Fruit fly (Drosophila melanogaster): Measurements from ENCODE around the gene CG5167.

CG5167 gene

DNA sequence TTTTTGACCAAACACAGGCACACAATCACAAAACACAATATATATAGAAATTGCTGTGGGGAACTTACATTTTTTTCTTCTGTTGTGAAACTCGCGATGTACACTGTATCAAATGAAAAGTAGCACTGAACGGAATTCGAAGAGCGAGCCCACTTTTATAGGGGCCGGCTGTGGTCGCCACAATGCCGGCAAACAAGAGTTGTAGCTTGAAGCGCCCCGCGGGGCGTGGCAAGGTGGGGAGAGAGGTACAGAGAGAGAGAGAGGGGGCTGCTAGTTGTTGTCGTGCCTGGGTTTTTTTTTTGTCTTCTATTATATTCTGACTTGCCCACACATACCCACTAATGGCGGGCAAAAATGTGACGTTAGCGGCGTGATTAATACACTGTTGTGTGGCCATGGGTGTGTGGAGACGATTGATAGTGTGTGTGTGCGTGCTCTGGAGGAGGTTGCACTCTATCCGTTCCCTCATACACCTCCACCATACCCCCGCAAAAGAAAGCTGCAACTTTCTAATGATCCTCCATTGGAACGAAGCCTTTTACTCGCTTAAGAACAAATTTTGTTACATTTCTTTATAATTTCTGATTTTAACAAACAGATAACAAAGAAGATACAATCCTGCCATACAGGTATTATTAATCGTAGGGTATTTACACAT is 37.1 kb upstream of the CG5167 start, which contains the start of gene GstD1 (continued):
- no peak for TF ChIP-seq CG7357 (GFP tag; IDR thresholded peaks at IDR 0.05)
- TF ChIP-seq ab (GFP tag; optimal IDR thresholded peaks at IDR 0.05), result peak; percentile 58
- TF ChIP-seq Dip3 (GFP tag; optimal IDR thresholded peaks at IDR 0.05), result peak; percentile 58
- TF ChIP-seq slou (GFP tag; optimal IDR thresholded peaks at IDR 0.05), result no peak
- no peak for TF ChIP-seq dpn (GFP tag; optimal IDR thresholded peaks at IDR 0.05)
- TF ChIP-seq CG7556 (GFP tag; optimal IDR thresholded peaks at IDR 0.05), result peak; percentile 53
- TF ChIP-seq B-H1 (GFP tag; IDR thresholded peaks at IDR 0.05), result no peak
- TF ChIP-seq Spps (tag; optimal IDR thresholded peaks at IDR 0.05), result no peak
- no peak for TF ChIP-seq dmrt11E (tag; optimal IDR thresholded peaks at IDR 0.05)
- TF ChIP-seq CG5180 (GFP tag; optimal IDR thresholded peaks at IDR 0.05), result no peak
- TF ChIP-seq CG9797 (GFP tag; optimal IDR thresholded peaks at IDR 0.05), result no peak
- no peak for TF ChIP-seq CG4730 (GFP tag; IDR thresholded peaks at IDR 0.05)
- no peak for TF ChIP-seq Doc2 (GFP tag; IDR thresholded peaks at IDR 0.05)
- peak; percentile 46 for TF ChIP-seq CG8924 (tag; optimal IDR thresholded peaks at IDR 0.05)
- no peak for TF ChIP-seq CG11560 (tag; IDR thresholded peaks at IDR 0.05)
- no peak for TF ChIP-seq CG1792 (GFP tag; optimal IDR thresholded peaks at IDR 0.05)
- no peak for TF ChIP-seq fd102C (GFP tag; optimal IDR thresholded peaks at IDR 0.05)
- no peak for TF ChIP-seq eve (GFP tag; optimal IDR thresholded peaks at IDR 0.05)
- TF ChIP-seq insv (GFP tag; optimal IDR thresholded peaks at IDR 0.05), result no peak
- TF ChIP-seq CG6854 (GFP tag; optimal IDR thresholded peaks at IDR 0.05), result no peak
- peak; percentile 25 for TF ChIP-seq org-1 (GFP tag; optimal IDR thresholded peaks at IDR 0.05)
- TF ChIP-seq Pdp1 (GFP tag; optimal IDR thresholded peaks at IDR 0.05), result peak; percentile 32 to 45
- TF ChIP-seq CG12071 (GFP tag; optimal IDR thresholded peaks at IDR 0.05), result no peak
- TF ChIP-seq Dbx (GFP tag; IDR thresholded peaks at IDR 0.05), result peak; percentile 69; the same call in 2 of the 3 replicates
- no peak for TF ChIP-seq CG9876 (GFP tag; optimal IDR thresholded peaks at IDR 0.05)
- TF ChIP-seq al (GFP tag; IDR thresholded peaks at IDR 0.05), result no peak
- no peak for TF ChIP-seq YL-1 (GFP tag; optimal IDR thresholded peaks at IDR 0.05)
- peak; percentile 20 for TF ChIP-seq tin (GFP tag; optimal IDR thresholded peaks at IDR 0.05)
- no peak for TF ChIP-seq CG8290 (GFP tag; optimal IDR thresholded peaks at IDR 0.05)
- peak in 1 of 2 experiments; percentile 34 for TF ChIP-seq CG8290 (tag; optimal IDR thresholded peaks at IDR 0.05)
- no peak for TF ChIP-seq bigmax (GFP tag; optimal IDR thresholded peaks at IDR 0.05)
- no peak for TF ChIP-seq CG5953 (GFP tag; IDR thresholded peaks at IDR 0.05)
- no peak for TF ChIP-seq CG14710 (tag; optimal IDR thresholded peaks at IDR 0.05)
- peak; percentile 56 for TF ChIP-seq CG18599 (GFP tag; optimal IDR thresholded peaks at IDR 0.05)
- no peak for TF ChIP-seq abd-A (tag; optimal IDR thresholded peaks at IDR 0.05)
- TF ChIP-seq maf-S (GFP tag; optimal IDR thresholded peaks at IDR 0.05), result no peak
- peak; percentile 96 for TF ChIP-seq sd (tag; optimal IDR thresholded peaks at IDR 0.05)
- TF ChIP-seq Dp (GFP tag; optimal IDR thresholded peaks at IDR 0.05), result no peak
- peak; percentile 29 for TF ChIP-seq Sox102F (GFP tag; optimal IDR thresholded peaks at IDR 0.05)
- peak; percentile 42 for TF ChIP-seq CG12155 (GFP tag; optimal IDR thresholded peaks at IDR 0.05)
- TF ChIP-seq cato (GFP tag; optimal IDR thresholded peaks at IDR 0.05; ENCODE audit: borderline replicate concordance), result no peak
- TF ChIP-seq gem (tag; optimal IDR thresholded peaks at IDR 0.05), result peak; percentile 65
- TF ChIP-seq CG2678 (tag; optimal IDR thresholded peaks at IDR 0.05), result peak; percentile 49
- peak; percentile 8 for TF ChIP-seq CG17359 (tag; optimal IDR thresholded peaks at IDR 0.05)
- peak; percentile 39 for TF ChIP-seq her (GFP tag; optimal IDR thresholded peaks at IDR 0.05)
- peak; percentile 43 for TF ChIP-seq Hmr (GFP tag; optimal IDR thresholded peaks at IDR 0.05)
- no peak for TF ChIP-seq p53 (GFP tag; optimal IDR thresholded peaks at IDR 0.05)
- TF ChIP-seq CG32532 (GFP tag; IDR thresholded peaks at IDR 0.05), result peak; percentile 40; the same call in 1 of the 2 replicates
- TF ChIP-seq CG14014 (GFP tag; IDR thresholded peaks at IDR 0.05), result peak; percentile 36; the same call in 1 of the 2 replicates
- TF ChIP-seq zfh1 (GFP tag; IDR thresholded peaks at IDR 0.05), result no peak
- no peak for TF ChIP-seq Lpt (GFP tag; optimal IDR thresholded peaks at IDR 0.05)

Measured in whole organism, embryonic.